Worm (Caenorhabditis elegans): ENCODE results near the gene mfsd-12.

- no peak for TF ChIP-seq lin-40 (tag; optimal IDR thresholded peaks at IDR 0.05)
- no peak for TF ChIP-seq lin-35 (GFP tag; optimal IDR thresholded peaks at IDR 0.05)
- no peak for TF ChIP-seq F39B2.1 (GFP tag; IDR thresholded peaks at IDR 0.05)
These were observed 37.8 kb downstream of the mfsd-12 start for ce11 chrX:4705666-4706065.
